Worm (Caenorhabditis elegans) whole organism, L4 larva: ENCODE data around the gene tftc-5.
A peak's percentile ranks its signal among the peaks of the same experiment; 100 is the strongest.

Source experiments
- F10B5.3 ChIP-seq: sonication (generic microtip); optimal IDR thresholded peaks from 2 replicates; lab custom pipeline; 2016; ENCODE audit warnings: mild to moderate bottlenecking, missing genetic modification characterization, missing compliant biosample characterization
- ces-1 ChIP-seq: fragments of 150-350 bp; sonication (generic microtip); optimal IDR thresholded peaks from 4 replicates; lab custom pipeline; 2014; ENCODE audit warnings: missing biosample characterization, missing genetic modification reagents, missing genetic modification characterization
- fkh-10 ChIP-seq: fragments of 150-350 bp; optimal IDR thresholded peaks from 2 replicates; lab custom pipeline; 2014; ENCODE audit warnings: missing biosample characterization, missing genetic modification reagents, missing genetic modification characterization
- hlh-11 ChIP-seq: fragments of 200-800 bp; sonication (Bioruptor generic); optimal IDR thresholded peaks from 2 replicates; lab custom pipeline; 2018; ENCODE audit warnings: mild to moderate bottlenecking, missing genetic modification characterization, missing compliant biosample characterization
- nhr-41 ChIP-seq: fragments of 200-800 bp; sonication (Bioruptor generic); IDR thresholded peaks from 2 replicates; pipeline ENCODE4 v1.3.6; 2022; ENCODE audit warnings: missing genetic modification reagents, missing genetic modification characterization, missing compliant biosample characterization
- nhr-76 ChIP-seq: fragments of 150-350 bp; optimal IDR thresholded peaks from 2 replicates; lab custom pipeline; 2014; ENCODE audit warnings: missing biosample characterization, missing genetic modification characterization
- rbr-2 ChIP-seq: sonication (generic microtip); optimal IDR thresholded peaks from 2 replicates; lab custom pipeline; 2016; ENCODE audit warnings: missing genotype, missing genetic modification characterization, missing compliant biosample characterization
- set-16 ChIP-seq: fragments of 200-800 bp; sonication (Bioruptor generic); IDR thresholded peaks from 2 replicates; pipeline ENCODE4 v1.3.6; 2022; ENCODE audit warnings: missing genetic modification reagents, missing genetic modification characterization, missing compliant biosample characterization
- spr-1 ChIP-seq: sonication (generic microtip); optimal IDR thresholded peaks from 2 replicates; lab custom pipeline; 2016; ENCODE audit warnings: mild to moderate bottlenecking, missing genetic modification characterization, missing compliant biosample characterization
- unc-62 ChIP-seq, 3 experiments: fragments of 150-350 bp in 1 of 3; sonication (generic microtip); optimal IDR thresholded peaks in 2 of 3; peaks in 1 of 3; 1 replicate in 1 of 3; 2 replicates in 2 of 3; lab custom pipeline; 2014 to 2017; ENCODE audit warnings: missing biosample characterization in 3 of 3, missing genetic modification characterization in 3 of 3, missing genetic modification reagents in 3 of 3, missing genotype in 1 of 3

Gene tftc-5

DNA sequence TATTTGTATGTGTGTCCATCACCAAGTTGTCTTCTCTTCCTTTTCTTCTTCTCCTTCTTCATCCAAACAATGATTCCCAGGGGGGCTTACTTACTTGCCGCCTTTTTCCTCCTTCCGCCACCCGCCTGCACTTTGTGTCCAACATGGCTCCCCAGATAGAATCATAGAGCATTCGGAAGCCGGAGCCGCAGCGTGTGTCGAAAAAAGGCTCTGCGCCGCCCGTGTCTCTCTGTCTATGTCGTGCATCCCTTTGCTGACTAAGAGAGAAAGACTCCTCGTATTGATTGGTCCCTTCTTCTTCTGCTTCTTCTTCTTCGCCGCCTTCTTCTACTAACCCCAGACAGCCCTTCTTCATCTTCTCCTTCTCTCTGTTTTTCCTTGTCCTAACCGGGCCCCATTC lies 41.8 kb downstream of the tftc-5 start (continued):
- TF ChIP-seq hlh-11 (tag; lab: Kevin White, UChicago) = no peak
- TF ChIP-seq F10B5.3 (tag; lab: Kevin White, UChicago) = no peak
- peak in 1 of 2 experiments; percentile 79 for TF ChIP-seq unc-62 (GFP tag; optimal IDR thresholded peaks at IDR 0.05 in 1 of 2; lab: Kevin White, UChicago)
- TF ChIP-seq unc-62 (tag; optimal IDR thresholded peaks at IDR 0.05; lab: Kevin White, UChicago) = no peak
- TF ChIP-seq, all 104 proteins: peak for 16

DNA sequence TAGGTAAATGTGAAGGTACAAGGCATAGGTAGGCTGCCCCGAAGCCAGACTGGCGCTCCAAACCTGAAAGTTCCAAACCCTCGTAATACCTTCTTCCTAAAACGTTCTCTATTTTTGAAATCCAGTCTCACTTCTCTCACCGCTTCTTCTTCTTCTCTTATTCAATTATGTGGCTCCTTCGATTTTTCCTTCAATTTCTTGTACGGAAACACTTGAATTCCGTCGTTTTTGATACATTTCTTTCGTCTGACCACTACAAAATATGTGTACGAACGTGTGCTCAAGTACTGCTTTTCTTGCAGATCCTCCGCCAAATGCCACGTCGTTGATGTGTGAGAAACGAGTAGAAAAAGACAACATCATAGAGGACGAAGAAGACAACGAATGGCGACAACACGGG lies 44.4 kb downstream of the tftc-5 start, which contains the start of gene unc-79:
unc-79 (plus strand) TSS at position 301 of the 400 bp plus-strand sequence.
- peak; percentile 39 for TF ChIP-seq fkh-10
- TF ChIP-seq nhr-41 (GFP tag; lab: Robert Waterston, UW) = no peak

DNA sequence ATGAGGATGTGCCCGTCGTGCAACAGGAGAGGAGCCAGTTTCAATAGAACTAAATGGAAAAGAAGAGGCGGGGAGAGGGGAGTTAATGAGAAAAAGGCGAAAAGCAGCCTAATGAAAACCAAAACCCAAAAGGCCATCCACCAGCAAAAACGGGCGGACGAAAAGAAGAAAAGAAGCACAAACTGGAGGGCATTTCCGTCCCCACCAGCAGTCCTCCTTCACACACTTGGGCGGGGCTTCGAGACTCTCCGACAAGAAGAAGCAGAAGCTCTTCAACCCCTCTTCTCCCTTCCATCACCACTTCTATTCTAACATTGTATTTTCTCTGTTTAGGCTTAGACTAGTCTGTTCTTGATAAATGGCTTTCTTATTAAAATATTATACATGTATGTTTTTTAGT lies 46.2 kb downstream of the tftc-5 start:
- TF ChIP-seq set-16 (GFP tag; lab: Robert Waterston, UW) (peak; percentile 51), spr-1 (no peak)
- TF ChIP-seq, all 104 proteins: peak for 1

DNA sequence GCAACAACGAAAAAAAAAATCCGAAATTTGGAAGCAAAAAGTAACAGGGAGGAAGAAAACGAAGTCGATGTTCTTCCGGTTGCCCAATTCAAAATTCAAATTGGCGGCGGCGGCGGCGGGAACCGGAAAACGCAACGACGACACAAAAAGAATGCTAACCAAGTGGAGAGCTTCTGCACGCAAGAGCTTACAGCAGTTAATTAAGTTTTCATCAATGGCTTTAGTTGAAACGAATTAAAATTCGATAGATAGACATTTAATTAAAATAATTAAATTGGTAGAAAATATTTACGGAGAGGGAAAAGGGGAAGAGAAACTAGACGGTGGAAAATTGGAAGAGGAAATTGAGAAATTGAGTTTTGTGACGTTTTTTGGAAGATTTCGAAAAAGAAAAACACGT lies 48.3 kb downstream of the tftc-5 start:
- TF ChIP-seq rbr-2 (tag; lab: Kevin White, UChicago) = peak; percentile 22
- TF ChIP-seq ces-1 (GFP tag; lab: Kevin White, UChicago) = peak; percentile 54
- no peak for TF ChIP-seq nhr-76
